Worm (Caenorhabditis elegans) whole organism, L2 larva: Measurements from ENCODE around the gene clec-62.

Source experiments
- R02D3.7 ChIP-seq: fragments of 150-350 bp; optimal IDR thresholded peaks from 2 replicates; lab custom pipeline; 2014; ENCODE audit warnings: missing biosample characterization, missing genetic modification characterization
- ceh-82 ChIP-seq: fragments of 150-350 bp; optimal IDR thresholded peaks from 2 replicates; lab custom pipeline; 2014; ENCODE audit warnings: missing biosample characterization, missing genetic modification characterization
- lin-11 ChIP-seq: fragments of 150-350 bp; sonication (generic microtip); optimal IDR thresholded peaks from 2 replicates; lab custom pipeline; 2014; ENCODE audit warnings: missing biosample characterization, missing genetic modification characterization, inconsistent platforms, mixed read lengths
- lin-39 ChIP-seq: fragments of 150-350 bp; optimal IDR thresholded peaks from 2 replicates; lab custom pipeline; 2014; ENCODE audit warnings: missing biosample characterization, missing genetic modification reagents, missing genetic modification characterization
- lsy-2 ChIP-seq, 2 experiments: fragments of 150-350 bp in 1 of 2; sonication (generic microtip) in 1 of 2; optimal IDR thresholded peaks; 2 replicates each; lab custom pipeline; 2014 to 2017; ENCODE audit warnings: missing biosample characterization in 2 of 2, missing genetic modification characterization in 2 of 2
- mbf-1 ChIP-seq: sonication (generic microtip); optimal IDR thresholded peaks from 2 replicates; lab custom pipeline; 2017; ENCODE audit warnings: missing biosample characterization, missing genetic modification characterization
- nhr-11 ChIP-seq: fragments of 150-350 bp; optimal IDR thresholded peaks from 2 replicates; lab custom pipeline; 2014; ENCODE audit warnings: missing biosample characterization, missing genetic modification characterization
- nhr-25 ChIP-seq: fragments of 150-350 bp; sonication (generic microtip); optimal IDR thresholded peaks from 3 replicates; lab custom pipeline; 2014; ENCODE audit warnings: missing biosample characterization, missing genetic modification characterization
- nhr-77 ChIP-seq: fragments of 150-350 bp; optimal IDR thresholded peaks from 2 replicates; lab custom pipeline; 2014; ENCODE audit warnings: missing biosample characterization, missing genetic modification characterization
- skn-1 ChIP-seq: sonication (generic microtip); optimal IDR thresholded peaks from 2 replicates; lab custom pipeline; 2017; ENCODE audit warnings: missing biosample characterization, missing genetic modification characterization
- unc-39 ChIP-seq: fragments of 150-350 bp; optimal IDR thresholded peaks from 2 replicates; lab custom pipeline; 2014; ENCODE audit warnings: missing biosample characterization, missing genetic modification characterization
- unc-62 ChIP-seq: fragments of 150-350 bp; optimal IDR thresholded peaks from 2 replicates; lab custom pipeline; 2014; ENCODE audit warnings: missing biosample characterization, missing genetic modification reagents, missing genetic modification characterization
- ztf-1 ChIP-seq: fragments of 200-800 bp; sonication (Bioruptor generic); conservative IDR thresholded peaks from 2 replicates; pipeline ENCODE4 v1.3.6; 2022; ENCODE audit warnings: missing genetic modification characterization, missing compliant biosample characterization
- ztf-11 ChIP-seq: sonication (generic microtip); optimal IDR thresholded peaks from 2 replicates; lab custom pipeline; 2017; ENCODE audit warnings: missing biosample characterization, missing genetic modification characterization

- no peak for TF ChIP-seq nhr-11
- no peak for TF ChIP-seq mbf-1
- no peak for TF ChIP-seq unc-39 (tag; lab: Kevin White, UChicago)
- TF ChIP-seq lin-39 (tag; lab: Kevin White, UChicago): no peak
- TF ChIP-seq nhr-25 (tag; lab: Kevin White, UChicago): no peak
- no peak for TF ChIP-seq unc-62 (GFP tag; lab: Kevin White, UChicago)
- TF ChIP-seq R02D3.7 (tag; lab: Kevin White, UChicago): no peak
- no peak for TF ChIP-seq nhr-77
- TF ChIP-seq lin-11 (tag; lab: Kevin White, UChicago): no peak
- TF ChIP-seq lsy-2 (tag; optimal IDR thresholded peaks at IDR 0.05; lab: Kevin White, UChicago): no peak
- no peak for TF ChIP-seq ztf-11 (tag; lab: Kevin White, UChicago)
- TF ChIP-seq skn-1 (tag; lab: Kevin White, UChicago): no peak
- no peak for TF ChIP-seq ztf-1 (GFP tag; lab: Robert Waterston, UW)
- no peak for TF ChIP-seq ceh-82 (tag; lab: Kevin White, UChicago)
These were observed 39.0 kb downstream of the clec-62 start, which contains the start of gene Y46G5A.29 for ce11 chrII:12855900-12856299.
